Worm (Caenorhabditis elegans) whole organism, L4 larva: Measurements from ENCODE around the gene ins-9.

Experiments used
- F37D6.2 ChIP-seq: sonication (generic microtip); optimal IDR thresholded peaks from 2 replicates; lab custom pipeline; 2016; ENCODE audit warnings: mild to moderate bottlenecking, missing genetic modification characterization, missing compliant biosample characterization
- F44E2.7 ChIP-seq: fragments of 200-800 bp; sonication (Bioruptor generic); IDR thresholded peaks from 2 replicates; pipeline ENCODE4 v2.1.2; 2022; ENCODE audit warnings: missing genetic modification characterization, missing compliant biosample characterization
- R02D3.7 ChIP-seq: fragments of 150-350 bp; sonication (generic microtip); optimal IDR thresholded peaks from 3 replicates; lab custom pipeline; 2014; ENCODE audit warnings: missing biosample characterization, missing genetic modification characterization
- T20F7.1 ChIP-seq: fragments of 200-800 bp; sonication (Bioruptor generic); optimal IDR thresholded peaks from 2 replicates; lab custom pipeline; 2018; ENCODE audit warnings: mild to moderate bottlenecking, missing genetic modification characterization, missing compliant biosample characterization
- T26A8.4 ChIP-seq: fragments of 200-800 bp; sonication (Bioruptor generic); IDR thresholded peaks from 2 replicates; pipeline ENCODE4 v1.3.6; 2022; ENCODE audit warnings: missing genetic modification characterization, missing compliant biosample characterization
- Y5F2A.4 ChIP-seq: fragments of 200-800 bp; sonication (Bioruptor generic); optimal IDR thresholded peaks from 2 replicates; lab custom pipeline; 2018; ENCODE audit warnings: mild to moderate bottlenecking, missing genetic modification characterization, missing compliant biosample characterization
- Y75B8A.6 ChIP-seq: fragments of 200-800 bp; sonication (Bioruptor generic); IDR thresholded peaks from 2 replicates; pipeline ENCODE4 v1.3.6; 2022; ENCODE audit warnings: missing genetic modification reagents, missing genetic modification characterization, missing compliant biosample characterization
- ZK546.5 ChIP-seq, 2 experiments: sonication (generic microtip); optimal IDR thresholded peaks; 2 replicates each; lab custom pipeline; 2017; ENCODE audit warnings: missing biosample characterization in 2 of 2, missing genetic modification characterization in 2 of 2
- aha-1 ChIP-seq: fragments of 150-350 bp; peaks from one replicate; lab custom pipeline; 2014; ENCODE audit warnings: missing biosample characterization, missing genetic modification characterization
- aly-2 ChIP-seq: sonication (generic microtip); optimal IDR thresholded peaks from 2 replicates; lab custom pipeline; 2018; ENCODE audit warnings: missing biosample characterization, missing genetic modification characterization
- ceh-32 ChIP-seq: sonication (generic microtip); optimal IDR thresholded peaks from 2 replicates; lab custom pipeline; 2016; ENCODE audit warnings: mild to moderate bottlenecking, missing genetic modification characterization, missing compliant biosample characterization; ENCODE audit not compliant: poor library complexity
- ceh-44 ChIP-seq: fragments of 200-800 bp; sonication (Bioruptor generic); IDR thresholded peaks from 2 replicates; pipeline ENCODE4 v1.3.6; 2022; ENCODE audit warnings: missing genetic modification reagents, missing genetic modification characterization, missing compliant biosample characterization
- ceh-62 ChIP-seq: sonication (generic microtip); optimal IDR thresholded peaks from 2 replicates; lab custom pipeline; 2017; ENCODE audit warnings: missing biosample characterization, missing genetic modification characterization
- ceh-82 ChIP-seq: sonication (generic microtip); optimal IDR thresholded peaks from 2 replicates; lab custom pipeline; 2017; ENCODE audit warnings: missing biosample characterization, missing genetic modification characterization
- ctbp-1 ChIP-seq: fragments of 200-800 bp; sonication (Bioruptor generic); IDR thresholded peaks from 2 replicates; pipeline ENCODE4 v1.3.6; 2022; ENCODE audit warnings: missing genetic modification reagents, missing genetic modification characterization, missing compliant biosample characterization
- daf-12 ChIP-seq: fragments of 150-350 bp; optimal IDR thresholded peaks from 2 replicates; lab custom pipeline; 2014; ENCODE audit warnings: missing biosample characterization, missing genetic modification reagents, missing genetic modification characterization
- daf-8 ChIP-seq: fragments of 200-800 bp; sonication (Bioruptor generic); IDR thresholded peaks from 2 replicates; pipeline ENCODE4 v1.3.6; 2022; ENCODE audit warnings: missing genetic modification characterization, missing compliant biosample characterization
- dmd-6 ChIP-seq: fragments of 200-800 bp; sonication (Bioruptor generic); IDR thresholded peaks from 2 replicates; pipeline ENCODE4 v1.3.6; 2022; ENCODE audit warnings: missing genetic modification reagents, missing genetic modification characterization, missing compliant biosample characterization
- dmd-8 ChIP-seq: fragments of 200-800 bp; sonication (Bioruptor generic); IDR thresholded peaks from 2 replicates; pipeline ENCODE4 v1.3.6; 2022; ENCODE audit warnings: missing genetic modification characterization, missing compliant biosample characterization
- duxl-1 ChIP-seq: sonication (generic microtip); optimal IDR thresholded peaks from 2 replicates; lab custom pipeline; 2016; ENCODE audit warnings: mild to moderate bottlenecking, missing genetic modification characterization, moderate library complexity, missing compliant biosample characterization; ENCODE audit not compliant: poor library complexity
- dve-1 ChIP-seq: sonication (generic microtip); optimal IDR thresholded peaks from 2 replicates; lab custom pipeline; 2017; ENCODE audit warnings: antibody characterized with exemption, mild to moderate bottlenecking, missing genetic modification characterization, missing compliant biosample characterization; ENCODE audit not compliant: insufficient read depth
- egl-27 ChIP-seq: sonication (generic microtip); optimal IDR thresholded peaks from 3 replicates; lab custom pipeline; 2017; ENCODE audit warnings: missing biosample characterization, missing genetic modification reagents, missing genetic modification characterization
- egl-43 ChIP-seq: fragments of 200-800 bp; sonication (Bioruptor generic); IDR thresholded peaks from 2 replicates; pipeline ENCODE4 v1.3.6; 2022; ENCODE audit warnings: missing genetic modification reagents, missing genetic modification characterization, missing compliant biosample characterization
- fos-1 ChIP-seq: fragments of 150-350 bp; optimal IDR thresholded peaks from 2 replicates; lab custom pipeline; 2014; ENCODE audit warnings: missing biosample characterization, missing genetic modification characterization
- hif-1 ChIP-seq, 2 experiments: sonication (generic microtip); optimal IDR thresholded peaks; 2 replicates each; lab custom pipeline; 2016 to 2017; ENCODE audit warnings: missing compliant biosample characterization in 2 of 2, missing genetic modification characterization in 2 of 2, missing genetic modification reagents in 2 of 2, missing genotype in 2 of 2, mild to moderate bottlenecking in 1 of 2
- hlh-11 ChIP-seq: fragments of 200-800 bp; sonication (Bioruptor generic); optimal IDR thresholded peaks from 2 replicates; lab custom pipeline; 2018; ENCODE audit warnings: mild to moderate bottlenecking, missing genetic modification characterization, missing compliant biosample characterization
- hlh-30 ChIP-seq: sonication (generic microtip); optimal IDR thresholded peaks from 2 replicates; lab custom pipeline; 2017; ENCODE audit warnings: antibody characterized with exemption, mild to moderate bottlenecking, missing genetic modification characterization, missing compliant biosample characterization; ENCODE audit not compliant: insufficient read depth
- jun-1 ChIP-seq: fragments of 150-350 bp; optimal IDR thresholded peaks from 2 replicates; lab custom pipeline; 2014; ENCODE audit warnings: missing biosample characterization, missing genetic modification reagents, missing genetic modification characterization
- lim-7 ChIP-seq: fragments of 200-800 bp; sonication (Bioruptor generic); IDR thresholded peaks from 2 replicates; pipeline ENCODE4 v1.3.6; 2022; ENCODE audit warnings: missing genetic modification characterization, missing compliant biosample characterization
- lin-13 ChIP-seq: fragments of 150-350 bp; optimal IDR thresholded peaks from 2 replicates; lab custom pipeline; 2014; ENCODE audit warnings: missing biosample characterization, missing genetic modification reagents, missing genetic modification characterization
- lin-15B ChIP-seq: fragments of 150-350 bp; sonication (generic microtip); optimal IDR thresholded peaks from 3 replicates; lab custom pipeline; 2014; ENCODE audit warnings: missing biosample characterization, missing genetic modification characterization
- lin-29 ChIP-seq: fragments of 200-800 bp; sonication (Bioruptor generic); IDR thresholded peaks from 2 replicates; pipeline ENCODE4 v1.3.6; 2022; ENCODE audit warnings: missing genetic modification reagents, missing genetic modification characterization, missing compliant biosample characterization
- madf-5 ChIP-seq, 2 experiments: fragments of 200-800 bp; sonication (Bioruptor generic); IDR thresholded peaks; 2 replicates each; pipeline ENCODE4 v1.3.6; 2022; ENCODE audit warnings: missing compliant biosample characterization in 2 of 2, missing genetic modification characterization in 2 of 2
- mdl-1 ChIP-seq, 2 experiments: fragments of 150-350 bp in 1 of 2; sonication (generic microtip) in 1 of 2; optimal IDR thresholded peaks; 2 replicates each; lab custom pipeline; 2014 to 2017; ENCODE audit warnings: missing biosample characterization in 2 of 2, missing genetic modification characterization in 2 of 2
- mep-1 ChIP-seq: fragments of 150-350 bp; sonication (generic microtip); optimal IDR thresholded peaks from 3 replicates; lab custom pipeline; 2014; ENCODE audit warnings: missing biosample characterization, missing genetic modification characterization
- mxl-3 ChIP-seq: fragments of 200-800 bp; sonication (Bioruptor generic); optimal IDR thresholded peaks from 2 replicates; lab custom pipeline; 2018; ENCODE audit warnings: mild to moderate bottlenecking, missing genetic modification characterization, missing compliant biosample characterization
- nhr-11 ChIP-seq: fragments of 150-350 bp; optimal IDR thresholded peaks from 2 replicates; lab custom pipeline; 2014; ENCODE audit warnings: missing biosample characterization, missing genetic modification characterization
- nhr-111 ChIP-seq: fragments of 200-800 bp; sonication (Bioruptor generic); optimal IDR thresholded peaks from 2 replicates; lab custom pipeline; 2018; ENCODE audit warnings: mild to moderate bottlenecking, missing genetic modification characterization, missing compliant biosample characterization
- nhr-237 ChIP-seq: sonication (generic microtip); optimal IDR thresholded peaks from 2 replicates; lab custom pipeline; 2017; ENCODE audit warnings: missing biosample characterization, missing genetic modification characterization
- nhr-25 ChIP-seq: sonication (generic microtip); optimal IDR thresholded peaks from 2 replicates; lab custom pipeline; 2017; ENCODE audit warnings: missing genetic modification characterization, mild to moderate bottlenecking, missing compliant biosample characterization, antibody characterized with exemption, moderate library complexity, borderline replicate concordance; ENCODE audit not compliant: insufficient read depth
- nhr-41 ChIP-seq: fragments of 200-800 bp; sonication (Bioruptor generic); IDR thresholded peaks from 2 replicates; pipeline ENCODE4 v1.3.6; 2022; ENCODE audit warnings: missing genetic modification reagents, missing genetic modification characterization, missing compliant biosample characterization
- nhr-77 ChIP-seq: fragments of 150-350 bp; optimal IDR thresholded peaks from 2 replicates; lab custom pipeline; 2014; ENCODE audit warnings: missing biosample characterization, missing genetic modification characterization
- sdz-12 ChIP-seq: fragments of 200-800 bp; sonication (Bioruptor generic); optimal IDR thresholded peaks from 2 replicates; lab custom pipeline; 2018; ENCODE audit warnings: mild to moderate bottlenecking, missing genetic modification characterization, missing compliant biosample characterization
- snpc-1.2 ChIP-seq: fragments of 200-800 bp; sonication (Bioruptor generic); IDR thresholded peaks from 2 replicates; pipeline ENCODE4 v1.3.6; 2022; ENCODE audit warnings: missing genetic modification reagents, missing genetic modification characterization, missing compliant biosample characterization
- snpc-4 ChIP-seq: fragments of 150-350 bp; optimal IDR thresholded peaks from 2 replicates; lab custom pipeline; 2014; ENCODE audit warnings: missing biosample characterization, missing genetic modification characterization
- spr-1 ChIP-seq: sonication (generic microtip); optimal IDR thresholded peaks from 2 replicates; lab custom pipeline; 2016; ENCODE audit warnings: mild to moderate bottlenecking, missing genetic modification characterization, missing compliant biosample characterization
- tag-97 ChIP-seq: fragments of 200-800 bp; sonication (Bioruptor generic); IDR thresholded peaks from 2 replicates; pipeline ENCODE4 v1.3.6; 2022; ENCODE audit warnings: missing genetic modification characterization, missing compliant biosample characterization
- tra-1 ChIP-seq: fragments of 200-800 bp; sonication (Bioruptor generic); IDR thresholded peaks from 2 replicates; pipeline ENCODE4 v1.3.6; 2022; ENCODE audit warnings: missing genetic modification reagents, missing genetic modification characterization, missing compliant biosample characterization
- vab-7 ChIP-seq: fragments of 200-800 bp; sonication (Bioruptor generic); IDR thresholded peaks from 2 replicates; pipeline ENCODE4 v1.3.6; 2022; ENCODE audit warnings: missing genetic modification reagents, missing genetic modification characterization, missing compliant biosample characterization
- zag-1 ChIP-seq: fragments of 150-350 bp; optimal IDR thresholded peaks from 2 replicates; lab custom pipeline; 2014; ENCODE audit warnings: missing biosample characterization, missing genetic modification characterization
- zfp-3 ChIP-seq: fragments of 200-800 bp; sonication (Bioruptor generic); conservative IDR thresholded peaks from 2 replicates; pipeline ENCODE4 v1.3.6; 2022; ENCODE audit warnings: missing genetic modification reagents, missing genetic modification characterization, missing compliant biosample characterization

The ins-9 gene

DNA sequence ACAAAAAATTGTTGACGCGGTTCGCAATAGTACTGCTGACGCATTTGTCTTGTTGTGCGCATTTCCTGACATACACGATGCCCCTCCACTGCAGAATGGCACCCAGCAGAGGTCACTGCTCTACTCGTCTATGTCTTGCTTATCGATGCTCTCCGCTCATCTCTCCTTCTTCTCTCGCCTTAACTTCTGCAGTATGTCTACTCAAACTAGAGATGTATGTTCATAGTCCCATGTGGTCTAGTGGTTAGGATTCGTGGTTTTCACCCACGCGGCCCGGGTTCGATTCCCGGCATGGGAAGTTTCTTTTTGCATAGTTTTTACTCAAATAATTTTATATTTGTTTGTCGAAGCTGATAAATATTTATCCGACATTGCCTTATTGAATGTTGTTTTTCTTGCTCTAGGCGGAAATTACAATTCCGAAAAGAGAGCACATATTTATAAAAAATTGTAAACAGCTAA is 30.5 kb downstream of the ins-9 start, which contains the start of gene C28G1.2 (continued):
- TF ChIP-seq aly-2 (tag; lab: Kevin White, UChicago) (no peak), hif-1 (tag; optimal IDR thresholded peaks at IDR 0.05; lab: Kevin White, UChicago) (peak; percentile 38 to 78), ceh-32 (tag; lab: Kevin White, UChicago) (no peak), hlh-30 (peak; percentile 82), zag-1 (tag; lab: Kevin White, UChicago) (peak; percentile 48), T26A8.4 (GFP tag; lab: Robert Waterston, UW) (peak; percentile 95), aha-1 (tag; lab: Kevin White, UChicago) (peak; percentile 99), Y75B8A.6 (peak; percentile 95; the same call in 1 of the 2 replicates), daf-12 (tag; lab: Kevin White, UChicago) (no peak), fos-1 (tag; lab: Kevin White, UChicago) (no peak), lin-15B (tag; lab: Kevin White, UChicago) (no peak), madf-5 (GFP tag; IDR thresholded peaks at IDR 0.05; lab: Robert Waterston, UW) (peak; percentile 91 to 98), T20F7.1 (GFP tag; lab: Kevin White, UChicago) (peak; percentile 78), nhr-11 (peak; percentile 79), lin-29 (GFP tag; lab: Robert Waterston, UW) (peak; percentile 86), ctbp-1 (GFP tag; lab: Robert Waterston, UW) (peak; percentile 94), mep-1 (tag; lab: Kevin White, UChicago) (peak; percentile 97), nhr-111 (GFP tag; lab: Kevin White, UChicago) (peak; percentile 90), tra-1 (GFP tag; lab: Robert Waterston, UW) (peak; percentile 95), ceh-44 (GFP tag; lab: Robert Waterston, UW) (peak; percentile 94), spr-1 (tag; lab: Kevin White, UChicago) (peak; percentile 92), egl-43 (GFP tag; lab: Robert Waterston, UW) (peak; percentile 99), R02D3.7 (tag; lab: Kevin White, UChicago) (peak; percentile 48), zfp-3 (GFP tag; lab: Robert Waterston, UW) (peak; percentile 88), ceh-62 (tag; lab: Kevin White, UChicago) (no peak), duxl-1 (peak; percentile 92), F44E2.7 (peak; percentile 98), tag-97 (GFP tag; lab: Robert Waterston, UW) (no peak), hlh-11 (tag; lab: Kevin White, UChicago) (peak; percentile 88), sdz-12 (GFP tag; lab: Kevin White, UChicago) (peak; percentile 80), F37D6.2 (tag; lab: Kevin White, UChicago) (peak; percentile 88), ceh-82 (peak; percentile 14), egl-27 (tag; lab: Kevin White, UChicago) (peak; percentile 10), lin-13 (peak; percentile 77), mdl-1 (tag; optimal IDR thresholded peaks at IDR 0.05; lab: Kevin White, UChicago) (peak; percentile 77 to 84), nhr-77 (peak; percentile 87), snpc-4 (peak; percentile 18), ZK546.5 (tag; optimal IDR thresholded peaks at IDR 0.05; lab: Kevin White, UChicago) (no peak), daf-8 (GFP tag; lab: Robert Waterston, UW) (peak; percentile 71; the same call in 1 of the 2 replicates), snpc-1.2 (GFP tag; lab: Robert Waterston, UW) (no peak; the same call in none of the 2 replicates), lim-7 (peak; percentile 99), dmd-6 (peak; percentile 88), dmd-8 (GFP tag; lab: Robert Waterston, UW) (peak; percentile 98), nhr-25 (peak; percentile 79), mxl-3 (GFP tag; lab: Kevin White, UChicago) (peak; percentile 87), nhr-41 (peak; percentile 95), Y5F2A.4 (GFP tag; lab: Kevin White, UChicago) (peak; percentile 87), vab-7 (GFP tag; lab: Robert Waterston, UW) (peak; percentile 94), dve-1 (peak; percentile 95), nhr-237 (no peak), jun-1 (peak; percentile 57)
